In genomic region chr3R:21065010-21065695, dm6 we compare ENCODE assay signal across 1 fruit fly cellular context.
TF ChIP-seq lines count a peak whose summit lies in the region.

Gene AnxB9 (plus strand): TSS chr3R:21065241.

TF ChIP-seq in whole organism, embryonic, 481 proteins besides CTCF, POLR2A, EP300 and RAD21 (continued from another document):
- TF ChIP-seq CG17912 (GFP tag; optimal IDR thresholded peaks at IDR 0.05; lab: Kevin White, UChicago) (peak; percentile 42), Ravus (GFP tag; IDR thresholded peaks at IDR 0.05; lab: Robert Waterston, UW) (no peak), wor (GFP tag; IDR thresholded peaks at IDR 0.05; lab: Robert Waterston, UW) (no peak), CG14667 (GFP tag; IDR thresholded peaks at IDR 0.05; lab: Robert Waterston, UW) (no peak), HLH4C (GFP tag; IDR thresholded peaks at IDR 0.05; lab: Robert Waterston, UW; ENCODE audit: partially characterized antibody) (no peak), pfk (GFP tag; optimal IDR thresholded peaks at IDR 0.05; lab: Kevin White, UChicago) (peak; percentile 17), tup (GFP tag; optimal IDR thresholded peaks at IDR 0.05; lab: Kevin White, UChicago) (no peak), lola (GFP tag; optimal IDR thresholded peaks at IDR 0.05; lab: Kevin White, UChicago) (no peak), CG12219 (GFP tag; optimal IDR thresholded peaks at IDR 0.05; lab: Kevin White, UChicago) (peak; percentile 28), Elba2 (GFP tag; optimal IDR thresholded peaks at IDR 0.05; lab: Kevin White, UChicago) (no peak), CG5953 (GFP tag; IDR thresholded peaks at IDR 0.05; lab: Robert Waterston, UW) (no peak), CG16815 (GFP tag; optimal IDR thresholded peaks at IDR 0.05; lab: Kevin White, UChicago) (no peak), Drgx (GFP tag; IDR thresholded peaks at IDR 0.05; lab: Robert Waterston, UW) (no peak), CG8765 (GFP tag; IDR thresholded peaks at IDR 0.05; lab: Robert Waterston, UW) (no peak), CG3995 (GFP tag; optimal IDR thresholded peaks at IDR 0.05; lab: Kevin White, UChicago) (no peak), D19B (GFP tag; optimal IDR thresholded peaks at IDR 0.05; lab: Kevin White, UChicago) (no peak), CG3726 (GFP tag; IDR thresholded peaks at IDR 0.05; lab: Robert Waterston, UW) (no peak), MESR4 (GFP tag; optimal IDR thresholded peaks at IDR 0.05; lab: Kevin White, UChicago) (peak; percentile 57), CG11723 (GFP tag; optimal IDR thresholded peaks at IDR 0.05; lab: Kevin White, UChicago) (peak; percentile 1), cas (GFP tag; IDR thresholded peaks at IDR 0.05; lab: Robert Waterston, UW) (no peak), sqz (GFP tag; optimal IDR thresholded peaks at IDR 0.05; lab: Kevin White, UChicago) (peak; percentile 33), NK7.1 (GFP tag; optimal IDR thresholded peaks at IDR 0.05; lab: Kevin White, UChicago) (peak; percentile 10), PHDP (tag; optimal IDR thresholded peaks at IDR 0.05; lab: Kevin White, UChicago) (no peak), Scr (GFP tag; IDR thresholded peaks at IDR 0.05; lab: Robert Waterston, UW; ENCODE audit: partially characterized antibody) (peak; percentile 67), sens (GFP tag; lab: Kevin White, UChicago) (peak; percentile 84), slbo (GFP tag; IDR thresholded peaks at IDR 0.05; lab: Robert Waterston, UW) (peak; percentile 43)
